Worm (Caenorhabditis elegans) whole organism, midembryonic: Measurements from ENCODE around the gene T28C12.1.

Experiments used
- T22C8.4 ChIP-seq: fragments of 200-800 bp; sonication (Bioruptor generic); IDR thresholded peaks from 2 replicates; pipeline ENCODE4 v1.3.6; 2022; ENCODE audit warnings: missing genetic modification characterization, missing compliant biosample characterization
- cog-1 ChIP-seq: sonication (generic microtip); optimal IDR thresholded peaks from 2 replicates; lab custom pipeline; 2016; ENCODE audit warnings: missing genetic modification characterization, missing compliant biosample characterization
- flt-1 ChIP-seq: fragments of 200-800 bp; sonication (Bioruptor generic); IDR thresholded peaks from 2 replicates; pipeline ENCODE4 v1.3.6; 2022; ENCODE audit warnings: missing genetic modification characterization, missing compliant biosample characterization
- klf-2 ChIP-seq: fragments of 200-800 bp; sonication (Bioruptor generic); conservative IDR thresholded peaks from 2 replicates; pipeline ENCODE4 v1.3.6; 2022; ENCODE audit warnings: missing genetic modification reagents, missing genetic modification characterization, missing compliant biosample characterization
- med-1 ChIP-seq: sonication (generic microtip); optimal IDR thresholded peaks from 2 replicates; lab custom pipeline; 2017; ENCODE audit warnings: missing genetic modification characterization, mild to moderate bottlenecking, missing compliant biosample characterization, antibody characterized with exemption, missing genetic modification reagents; ENCODE audit not compliant: insufficient read depth
- ref-1 ChIP-seq: fragments of 200-800 bp; sonication (Bioruptor generic); conservative IDR thresholded peaks from 2 replicates; pipeline ENCODE4 v1.3.6; 2022; ENCODE audit warnings: missing genetic modification reagents, missing genetic modification characterization, missing compliant biosample characterization
- tab-1 ChIP-seq: fragments of 200-800 bp; sonication (Bioruptor generic); IDR thresholded peaks from 2 replicates; pipeline ENCODE4 v1.3.6; 2022; ENCODE audit warnings: missing genetic modification characterization, missing compliant biosample characterization
- ztf-23 ChIP-seq: fragments of 200-800 bp; sonication (Bioruptor generic); IDR thresholded peaks from 2 replicates; pipeline ENCODE4 v1.3.6; 2022; ENCODE audit warnings: missing genetic modification reagents, missing genetic modification characterization, missing compliant biosample characterization
- ztf-29 ChIP-seq: fragments of 200-800 bp; sonication (Bioruptor generic); IDR thresholded peaks from 2 replicates; pipeline ENCODE4 v1.3.6; 2022; ENCODE audit warnings: missing genetic modification reagents, missing genetic modification characterization, missing compliant biosample characterization

The T28C12.1 gene

DNA sequence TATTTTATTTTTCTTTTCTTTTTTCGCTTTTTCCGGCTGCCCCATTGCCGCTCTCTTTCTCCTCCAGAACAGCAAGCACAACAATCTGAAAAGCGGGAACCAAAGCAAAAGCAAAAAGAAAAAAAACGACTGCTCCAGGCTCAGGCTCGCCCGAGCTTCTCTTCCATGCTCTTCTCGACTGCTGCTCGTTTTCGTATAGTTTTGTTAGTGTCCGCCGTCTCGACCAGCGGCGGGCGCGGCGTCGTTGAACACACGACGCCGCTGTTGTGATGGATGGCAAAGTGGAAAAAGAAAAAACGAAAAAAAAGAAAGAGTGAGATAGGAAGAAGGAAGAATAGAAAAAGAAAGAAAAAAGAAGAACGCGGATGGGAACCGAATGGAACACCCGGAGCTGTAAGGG, 18.4 kb downstream of the T28C12.1 start:
- TF ChIP-seq tab-1 (GFP tag; lab: Robert Waterston, UW) (no peak), flt-1 (GFP tag; lab: Robert Waterston, UW) (no peak), ztf-23 (no peak), ztf-29 (no peak), med-1 (GFP tag; lab: Kevin White, UChicago) (no peak), T22C8.4 (GFP tag; lab: Robert Waterston, UW) (no peak), ref-1 (GFP tag; lab: Robert Waterston, UW) (no peak), klf-2 (GFP tag; lab: Robert Waterston, UW) (no peak), cog-1 (tag; lab: Kevin White, UChicago) (no peak)

DNA sequence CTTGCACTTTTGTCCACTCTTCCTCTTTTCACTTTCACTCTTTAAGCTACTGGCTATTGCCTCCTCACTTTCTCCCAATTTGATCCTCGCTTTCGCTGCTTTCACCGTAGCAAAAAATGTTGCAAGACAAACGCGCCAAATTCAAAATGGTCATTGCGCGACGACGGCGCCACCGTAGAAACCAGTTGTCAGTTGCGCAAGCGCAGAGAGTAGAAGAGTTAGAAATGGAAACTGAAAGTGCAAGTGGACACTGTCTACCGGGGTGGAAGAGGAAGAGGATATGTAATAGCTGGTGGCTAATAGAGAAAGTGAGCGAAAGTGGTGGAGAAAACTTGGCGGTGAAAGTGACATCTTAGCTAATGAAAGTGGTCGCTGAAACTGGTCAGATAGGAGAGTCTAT, 19.4 kb downstream of the T28C12.1 start:
- no peak for TF ChIP-seq ztf-29
- TF ChIP-seq tab-1 (GFP tag; lab: Robert Waterston, UW), result no peak
- TF ChIP-seq ztf-23, result no peak
- TF ChIP-seq ref-1 (GFP tag; lab: Robert Waterston, UW), result no peak
- TF ChIP-seq T22C8.4 (GFP tag; lab: Robert Waterston, UW), result no peak
- TF ChIP-seq flt-1 (GFP tag; lab: Robert Waterston, UW), result no peak
- TF ChIP-seq klf-2 (GFP tag; lab: Robert Waterston, UW), result no peak
- TF ChIP-seq med-1 (GFP tag; lab: Kevin White, UChicago), result no peak
- no peak for TF ChIP-seq cog-1 (tag; lab: Kevin White, UChicago)

DNA sequence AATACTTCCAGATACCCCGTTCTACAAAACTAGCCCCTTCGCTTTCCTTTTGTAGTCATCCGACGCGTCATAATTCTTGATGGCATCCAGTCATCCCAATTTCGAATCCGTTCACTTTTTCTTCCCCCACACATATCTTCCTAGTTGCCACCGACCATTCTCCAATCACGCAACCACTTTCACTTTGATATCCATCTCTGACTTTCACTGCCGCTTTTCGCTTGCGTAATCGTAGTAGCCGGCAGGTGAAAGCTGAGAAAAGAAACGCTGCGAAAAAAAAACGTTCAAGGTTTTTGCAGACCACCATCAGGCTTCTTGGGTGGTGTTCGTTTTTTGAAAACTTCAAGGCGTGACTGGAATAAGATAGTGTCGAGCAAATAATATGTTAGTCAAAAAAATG, 20.6 kb downstream of the T28C12.1 start:
- TF ChIP-seq ref-1 (GFP tag; lab: Robert Waterston, UW) (no peak), cog-1 (tag; lab: Kevin White, UChicago) (no peak), ztf-23 (no peak), klf-2 (GFP tag; lab: Robert Waterston, UW) (no peak), ztf-29 (no peak), tab-1 (GFP tag; lab: Robert Waterston, UW) (no peak), T22C8.4 (GFP tag; lab: Robert Waterston, UW) (no peak), med-1 (GFP tag; lab: Kevin White, UChicago) (no peak)

DNA sequence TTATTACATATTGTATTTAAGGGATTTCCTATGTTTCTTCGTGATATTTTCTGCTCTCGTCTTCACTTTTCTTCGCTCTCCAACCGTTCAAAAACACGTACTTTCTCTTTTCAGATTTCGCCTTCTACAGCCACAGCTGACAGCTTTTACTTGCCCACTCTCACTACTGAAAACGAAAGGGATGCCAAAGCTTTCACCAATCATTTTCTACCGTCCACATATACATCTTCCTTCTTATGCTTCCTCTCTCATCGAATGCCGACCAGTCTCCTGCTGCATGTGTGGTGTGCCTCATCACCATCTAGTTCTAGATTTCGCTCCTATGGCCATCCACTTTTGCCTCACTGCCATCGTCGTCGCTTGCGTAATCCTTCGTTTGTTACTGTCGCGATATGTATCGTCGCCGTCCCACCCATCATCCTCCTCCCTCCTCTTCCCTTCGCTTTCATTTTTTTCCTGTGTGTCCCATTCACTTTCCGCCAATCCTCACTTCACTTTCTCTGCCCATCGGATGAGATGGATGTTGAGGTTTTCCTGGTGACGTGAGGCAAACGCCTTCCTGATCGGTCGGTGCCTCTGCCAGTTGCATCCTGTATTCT, 21.6 kb downstream of the T28C12.1 start:
- TF ChIP-seq ztf-23 (no peak), flt-1 (GFP tag; lab: Robert Waterston, UW) (no peak), ztf-29 (no peak), tab-1 (GFP tag; lab: Robert Waterston, UW) (no peak)

DNA sequence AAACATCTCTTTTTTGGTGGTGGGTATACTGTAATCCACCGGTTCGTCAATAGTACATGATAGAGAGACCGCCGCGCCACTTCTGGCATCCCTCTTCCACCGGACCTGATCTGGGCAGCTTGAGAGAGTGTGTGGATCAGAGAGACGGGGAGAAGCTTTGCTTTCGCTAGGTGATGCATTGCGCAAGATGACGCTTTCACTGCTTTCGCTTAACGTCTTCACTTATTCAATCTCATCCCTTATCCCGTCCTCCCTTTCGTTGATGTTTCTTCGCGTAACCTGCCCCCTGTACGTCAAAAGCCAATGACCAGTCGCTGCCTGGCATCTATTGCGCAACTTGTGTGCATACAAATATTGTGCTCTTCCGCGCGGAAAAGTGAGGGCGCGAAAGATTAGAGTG, 22.5 kb downstream of the T28C12.1 start:
- no peak for TF ChIP-seq klf-2 (GFP tag; lab: Robert Waterston, UW)
- TF ChIP-seq ref-1 (GFP tag; lab: Robert Waterston, UW), result no peak
- no peak for TF ChIP-seq flt-1 (GFP tag; lab: Robert Waterston, UW)
- TF ChIP-seq tab-1 (GFP tag; lab: Robert Waterston, UW), result no peak

DNA sequence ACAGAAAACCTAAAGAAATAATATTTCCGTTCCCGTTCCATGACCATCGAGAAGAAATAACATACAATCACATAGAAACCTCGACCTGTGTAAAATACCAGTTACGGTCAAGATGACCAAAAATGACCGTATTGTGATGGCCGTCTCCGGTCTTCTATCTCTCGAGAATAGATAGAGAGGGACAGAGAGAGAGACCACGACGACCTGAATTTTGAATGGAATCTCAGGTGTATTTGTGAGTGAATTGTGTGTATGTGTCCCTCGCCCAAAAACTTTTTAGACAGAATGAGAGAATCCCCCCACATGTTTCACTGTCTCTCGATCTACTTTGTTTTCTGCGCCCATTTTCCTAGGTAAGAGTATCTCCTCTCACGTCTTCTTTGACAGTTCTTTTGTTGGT, 23.1 kb downstream of the T28C12.1 start:
- TF ChIP-seq ref-1 (GFP tag; lab: Robert Waterston, UW) (no peak), ztf-23 (no peak), tab-1 (GFP tag; lab: Robert Waterston, UW) (no peak), cog-1 (tag; lab: Kevin White, UChicago) (no peak), ztf-29 (no peak), T22C8.4 (GFP tag; lab: Robert Waterston, UW) (no peak), klf-2 (GFP tag; lab: Robert Waterston, UW) (no peak), flt-1 (GFP tag; lab: Robert Waterston, UW) (no peak), med-1 (GFP tag; lab: Kevin White, UChicago) (no peak)

DNA sequence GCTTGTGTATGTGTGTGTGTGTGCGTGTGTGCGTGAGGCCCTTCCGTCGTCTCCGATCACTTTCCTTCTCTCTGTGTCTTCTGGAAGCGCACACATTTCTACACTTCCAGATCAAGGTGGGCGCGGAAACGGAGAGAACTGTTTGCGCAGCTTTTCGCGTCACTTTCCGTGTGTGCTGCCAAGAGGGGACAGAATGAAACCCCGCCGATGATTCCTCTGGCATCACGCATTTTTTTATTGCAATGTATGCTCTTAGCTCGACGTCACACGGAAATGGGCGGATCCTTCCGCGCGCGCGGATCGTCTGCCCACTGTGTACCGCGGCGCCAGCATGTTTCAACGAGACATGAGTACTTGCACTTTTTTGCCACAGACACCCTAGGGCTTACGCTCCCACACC, 23.7 kb downstream of the T28C12.1 start:
- TF ChIP-seq flt-1 (GFP tag; lab: Robert Waterston, UW) (no peak), ref-1 (GFP tag; lab: Robert Waterston, UW) (no peak), med-1 (GFP tag; lab: Kevin White, UChicago) (no peak), tab-1 (GFP tag; lab: Robert Waterston, UW) (no peak), cog-1 (tag; lab: Kevin White, UChicago) (no peak), ztf-29 (no peak), T22C8.4 (GFP tag; lab: Robert Waterston, UW) (no peak), ztf-23 (no peak), klf-2 (GFP tag; lab: Robert Waterston, UW) (no peak)

DNA sequence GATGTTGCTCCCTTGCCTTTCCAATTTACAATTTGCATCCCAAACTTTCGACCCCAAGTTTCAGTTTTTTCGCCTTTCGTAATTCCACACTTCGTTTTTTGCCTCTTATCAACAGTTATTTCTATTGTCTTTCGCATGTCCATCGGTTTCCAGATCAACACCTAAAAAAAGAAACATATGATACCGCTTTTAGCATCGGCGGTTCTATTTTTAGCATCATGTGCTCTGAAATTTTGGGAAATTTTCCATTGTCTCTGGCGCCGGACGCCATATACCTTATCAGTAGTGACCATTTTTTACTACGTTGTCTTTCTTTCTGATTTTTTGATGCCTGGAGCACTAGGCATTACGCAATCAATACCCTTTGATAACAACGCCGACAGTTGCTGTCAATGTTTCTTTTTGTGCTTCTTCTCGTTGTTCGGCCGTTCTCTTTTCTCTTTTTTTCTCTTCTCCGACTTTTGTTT, 24.3 kb downstream of the T28C12.1 start, which contains the start of gene bcl-11:
TSS of gene bcl-11 (plus strand) at position 51 of the 467 bp plus-strand sequence.
- TF ChIP-seq med-1 (GFP tag; lab: Kevin White, UChicago) (no peak), tab-1 (GFP tag; lab: Robert Waterston, UW) (no peak)

DNA sequence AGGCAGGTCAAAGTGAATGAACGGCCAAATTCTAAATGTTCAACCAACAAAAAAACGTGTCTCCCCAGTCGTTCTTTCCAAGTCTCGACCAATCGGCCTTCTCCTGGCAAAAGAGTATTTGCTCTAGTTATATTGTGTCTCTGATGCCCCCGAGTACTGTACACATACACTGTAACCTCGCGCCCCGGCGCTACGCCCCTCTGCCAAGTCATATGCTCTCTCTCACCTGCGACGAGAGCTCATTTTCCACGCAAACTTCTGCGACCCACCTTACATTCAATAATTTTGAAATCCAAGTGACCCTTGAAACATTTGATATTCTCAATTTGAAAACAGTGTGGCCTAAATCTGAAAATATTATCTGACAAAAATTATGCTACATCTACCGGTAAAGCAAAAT, 25.5 kb downstream of the T28C12.1 start:
- TF ChIP-seq T22C8.4 (GFP tag; lab: Robert Waterston, UW) (no peak), flt-1 (GFP tag; lab: Robert Waterston, UW) (no peak), ztf-29 (no peak), cog-1 (tag; lab: Kevin White, UChicago) (no peak), ztf-23 (no peak)

DNA sequence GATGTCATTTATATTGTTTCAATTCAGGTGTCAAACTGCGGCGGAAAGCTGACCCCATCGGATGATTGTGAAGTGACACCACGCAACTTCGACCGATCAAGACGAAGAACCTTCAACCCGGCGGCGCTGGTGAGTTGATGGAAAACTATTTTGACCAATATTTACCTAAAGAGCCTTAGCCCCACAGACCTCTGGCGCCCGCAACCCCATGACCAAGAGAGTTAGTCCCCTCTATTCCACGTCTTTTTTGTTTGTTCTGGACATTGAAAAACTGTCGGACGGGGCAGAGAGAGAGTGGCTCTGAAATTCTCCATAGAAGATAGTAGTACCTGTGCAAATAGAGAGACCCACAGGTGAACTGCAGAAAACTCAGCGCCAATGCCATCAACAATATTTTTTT, 27.0 kb downstream of the T28C12.1 start:
- no peak for TF ChIP-seq ztf-29
- TF ChIP-seq flt-1 (GFP tag; lab: Robert Waterston, UW), result no peak
- TF ChIP-seq tab-1 (GFP tag; lab: Robert Waterston, UW), result no peak
- no peak for TF ChIP-seq med-1 (GFP tag; lab: Kevin White, UChicago)
- TF ChIP-seq T22C8.4 (GFP tag; lab: Robert Waterston, UW), result no peak
- TF ChIP-seq ztf-23, result no peak
- TF ChIP-seq klf-2 (GFP tag; lab: Robert Waterston, UW), result no peak
- TF ChIP-seq ref-1 (GFP tag; lab: Robert Waterston, UW), result no peak
- TF ChIP-seq cog-1 (tag; lab: Kevin White, UChicago), result no peak
